Worm (Caenorhabditis elegans): Measurements from ENCODE around the gene ent-7.

- TF ChIP-seq pag-3 (tag; optimal IDR thresholded peaks at IDR 0.05; ENCODE audit: borderline replicate concordance, insufficient read depth) (no peak), elt-2 (tag; optimal IDR thresholded peaks at IDR 0.05) (no peak), nhr-85 (tag) (peak; percentile 22), ama-1 (optimal IDR thresholded peaks at IDR 0.05) (no peak), ztf-11 (tag; optimal IDR thresholded peaks at IDR 0.05) (no peak), egl-27 (tag; optimal IDR thresholded peaks at IDR 0.05) (no peak), F16B12.6 (tag; optimal IDR thresholded peaks at IDR 0.05) (no peak), jun-1 (tag; optimal IDR thresholded peaks at IDR 0.05) (no peak), nhr-90 (tag; optimal IDR thresholded peaks at IDR 0.05; ENCODE audit: poor library complexity) (no peak), nhr-12 (tag; optimal IDR thresholded peaks at IDR 0.05) (no peak), lir-3 (tag; optimal IDR thresholded peaks at IDR 0.05; ENCODE audit: poor library complexity) (no peak), ztf-4 (tag; optimal IDR thresholded peaks at IDR 0.05) (no peak), snu-23 (GFP tag; optimal IDR thresholded peaks at IDR 0.05) (no peak)
Measured at ce11 chrIV:10040803-10041202, 23.7 kb downstream of the ent-7 start, which contains the start of gene dhs-31.
